Worm (Caenorhabditis elegans) whole organism, L4 larva: Measurements from ENCODE around the gene mig-10.

Source experiments
- attf-4 ChIP-seq: sonication (generic microtip); optimal IDR thresholded peaks from 3 replicates; lab custom pipeline; 2017; ENCODE audit warnings: missing biosample characterization, missing genetic modification characterization
- fkh-10 ChIP-seq: fragments of 150-350 bp; optimal IDR thresholded peaks from 2 replicates; lab custom pipeline; 2014; ENCODE audit warnings: missing biosample characterization, missing genetic modification reagents, missing genetic modification characterization
- fos-1 ChIP-seq: fragments of 150-350 bp; optimal IDR thresholded peaks from 2 replicates; lab custom pipeline; 2014; ENCODE audit warnings: missing biosample characterization, missing genetic modification characterization
- lin-13 ChIP-seq: fragments of 150-350 bp; optimal IDR thresholded peaks from 2 replicates; lab custom pipeline; 2014; ENCODE audit warnings: missing biosample characterization, missing genetic modification reagents, missing genetic modification characterization
- lin-39 ChIP-seq: fragments of 150-350 bp; optimal IDR thresholded peaks from 2 replicates; lab custom pipeline; 2014; ENCODE audit warnings: missing biosample characterization, missing genetic modification reagents, missing genetic modification characterization
- lsy-2 ChIP-seq, 2 experiments: fragments of 150-350 bp in 1 of 2; sonication (generic microtip) in 1 of 2; optimal IDR thresholded peaks; 2 replicates each; lab custom pipeline; 2014 to 2017; ENCODE audit warnings: missing biosample characterization in 2 of 2, missing genetic modification characterization in 2 of 2
- nhr-102 ChIP-seq: sonication (generic microtip); optimal IDR thresholded peaks from 2 replicates; lab custom pipeline; 2016; ENCODE audit warnings: mild to moderate bottlenecking, missing genetic modification characterization, moderate library complexity, missing compliant biosample characterization
- nhr-11 ChIP-seq: fragments of 150-350 bp; optimal IDR thresholded peaks from 2 replicates; lab custom pipeline; 2014; ENCODE audit warnings: missing biosample characterization, missing genetic modification characterization
- rbr-2 ChIP-seq: sonication (generic microtip); optimal IDR thresholded peaks from 2 replicates; lab custom pipeline; 2016; ENCODE audit warnings: missing genotype, missing genetic modification characterization, missing compliant biosample characterization
- zag-1 ChIP-seq: fragments of 150-350 bp; optimal IDR thresholded peaks from 2 replicates; lab custom pipeline; 2014; ENCODE audit warnings: missing biosample characterization, missing genetic modification characterization

DNA sequence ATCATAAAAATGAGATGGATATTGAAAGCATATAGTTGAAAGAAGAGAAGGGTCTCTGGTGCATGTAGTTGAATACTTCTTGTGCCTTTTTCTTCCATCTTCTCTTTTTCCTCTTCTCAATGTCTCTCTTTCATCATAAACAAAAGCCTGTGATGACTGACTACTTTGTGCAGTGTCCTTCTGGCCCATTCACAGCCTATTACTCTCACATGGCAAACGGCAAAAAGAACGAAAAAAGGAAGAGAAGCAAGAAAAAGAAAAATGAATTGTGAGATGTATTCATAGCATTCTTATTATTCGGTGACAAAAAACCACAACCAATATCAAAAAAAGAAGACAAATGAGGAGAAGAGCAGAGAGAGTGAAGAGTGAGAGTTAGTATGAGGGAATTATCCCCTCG, 42.3 kb downstream of the mig-10 start:
- TF ChIP-seq lin-13 (GFP tag; lab: Kevin White, UChicago) (no peak), zag-1 (tag; lab: Kevin White, UChicago) (no peak), attf-4 (tag; lab: Kevin White, UChicago) (no peak), lsy-2 (tag; optimal IDR thresholded peaks at IDR 0.05; lab: Kevin White, UChicago) (no peak), fos-1 (tag; lab: Kevin White, UChicago) (no peak), rbr-2 (tag; lab: Kevin White, UChicago) (no peak), lin-39 (tag; lab: Kevin White, UChicago) (no peak), fkh-10 (GFP tag; lab: Kevin White, UChicago) (no peak), nhr-11 (tag; lab: Kevin White, UChicago) (no peak), nhr-102 (tag; lab: Kevin White, UChicago) (no peak)
